Fruit fly (Drosophila melanogaster): ENCODE data around the gene ninaC.
A peak's percentile ranks its signal among the peaks of the same experiment; 100 is the strongest.

Gene ninaC

dm6 chr2L:7377402-7377801 lies at the start of gene ninaC:
Gene ninaC (plus strand): TSS chr2L:7377702.
- TF ChIP-seq CG8301 (tag; optimal IDR thresholded peaks at IDR 0.05) (no peak), CG8159 (tag; optimal IDR thresholded peaks at IDR 0.05) (no peak), gl (tag; optimal IDR thresholded peaks at IDR 0.05) (no peak), D1 (tag; optimal IDR thresholded peaks at IDR 0.05) (no peak)

dm6 chr2L:7332780-7333179 lies 44.7 kb upstream of the ninaC start:
- 0 out of 2 replicates have a peak, but pooled peaks have one; percentile 26 for TF ChIP-seq CG32121 (GFP tag; IDR thresholded peaks at IDR 0.05)
- TF ChIP-seq CG14655 (GFP tag; optimal IDR thresholded peaks at IDR 0.05) = no peak

dm6 chr2L:7333184-7334025 lies 44.1 kb upstream of the ninaC start, which contains the start of gene Wnt6:
Gene Wnt6 (plus strand): TSS chr2L:7333714.
- no peak for TF ChIP-seq CG17806 (tag; optimal IDR thresholded peaks at IDR 0.05)
- peak; percentile 10 for TF ChIP-seq CG15710 (tag; optimal IDR thresholded peaks at IDR 0.05)
- TF ChIP-seq EcR (GFP tag; optimal IDR thresholded peaks at IDR 0.05) = no peak
- TF ChIP-seq CG14655 (GFP tag; optimal IDR thresholded peaks at IDR 0.05) = peak; percentile 26
- TF ChIP-seq D1 (tag; optimal IDR thresholded peaks at IDR 0.05) = no peak
- 0 out of 3 replicates have a peak, but pooled peaks have one; percentile 9 for TF ChIP-seq CG4496 (GFP tag; IDR thresholded peaks at IDR 0.05)
- no peak for TF ChIP-seq Pif1B (GFP tag; optimal IDR thresholded peaks at IDR 0.05)
- TF ChIP-seq rn (GFP tag; IDR thresholded peaks at IDR 0.05) = no peak
- peak; percentile 23 for TF ChIP-seq Pif1A (GFP tag; optimal IDR thresholded peaks at IDR 0.05)
- no peak for TF ChIP-seq CG8159 (tag; optimal IDR thresholded peaks at IDR 0.05)
- no peak for TF ChIP-seq CG9948 (tag; optimal IDR thresholded peaks at IDR 0.05)
- TF ChIP-seq CG34367 (tag; optimal IDR thresholded peaks at IDR 0.05) = no peak
- no peak for TF ChIP-seq Ets98B (GFP tag; IDR thresholded peaks at IDR 0.05)
- TF ChIP-seq CG13204 (GFP tag; optimal IDR thresholded peaks at IDR 0.05) = no peak

dm6 chr2L:7334183-7334582 lies 43.3 kb upstream of the ninaC start:
- TF ChIP-seq Snoo (tag; optimal IDR thresholded peaks at IDR 0.05) (peak; percentile 47), D1 (tag; optimal IDR thresholded peaks at IDR 0.05) (no peak), CG8301 (tag; optimal IDR thresholded peaks at IDR 0.05) (no peak), CG14655 (GFP tag; optimal IDR thresholded peaks at IDR 0.05) (no peak), CG17806 (tag; optimal IDR thresholded peaks at IDR 0.05) (peak; percentile 8), CG34367 (tag; optimal IDR thresholded peaks at IDR 0.05) (no peak), gl (tag; optimal IDR thresholded peaks at IDR 0.05) (peak; percentile 2), CG13204 (GFP tag; optimal IDR thresholded peaks at IDR 0.05) (peak; percentile 31), CG4496 (GFP tag; IDR thresholded peaks at IDR 0.05) (0 out of 3 replicates have a peak, but pooled peaks have one; percentile 12), rn (GFP tag; IDR thresholded peaks at IDR 0.05) (no peak), CG9948 (tag; optimal IDR thresholded peaks at IDR 0.05) (no peak), fd96Ca (GFP tag; IDR thresholded peaks at IDR 0.05) (no peak), CG15710 (tag; optimal IDR thresholded peaks at IDR 0.05) (no peak), CG8159 (tag; optimal IDR thresholded peaks at IDR 0.05) (peak; percentile 49), CG12605 (GFP tag; IDR thresholded peaks at IDR 0.05) (peak; percentile 21; the same call in 1 of the 2 replicates), Pif1A (GFP tag; optimal IDR thresholded peaks at IDR 0.05) (peak; percentile 65), CG10348 (GFP tag; IDR thresholded peaks at IDR 0.05) (no peak), EcR (GFP tag; optimal IDR thresholded peaks at IDR 0.05) (no peak), CG32121 (GFP tag; IDR thresholded peaks at IDR 0.05) (no peak), Ets98B (GFP tag; IDR thresholded peaks at IDR 0.05) (no peak), Pif1B (GFP tag; optimal IDR thresholded peaks at IDR 0.05) (peak; percentile 70)

dm6 chr2L:7339392-7340014 lies 38.0 kb upstream of the ninaC start:
- TF ChIP-seq CG14655 (GFP tag; optimal IDR thresholded peaks at IDR 0.05) (no peak), CG4496 (GFP tag; IDR thresholded peaks at IDR 0.05) (0 out of 3 replicates have a peak, but pooled peaks have one; percentile 14)

dm6 chr2L:7340139-7340538 lies 37.4 kb upstream of the ninaC start:
- TF ChIP-seq CG34367 (tag; optimal IDR thresholded peaks at IDR 0.05) (no peak), D1 (tag; optimal IDR thresholded peaks at IDR 0.05) (no peak), CG14655 (GFP tag; optimal IDR thresholded peaks at IDR 0.05) (no peak), Snoo (tag; optimal IDR thresholded peaks at IDR 0.05) (no peak), Pif1B (GFP tag; optimal IDR thresholded peaks at IDR 0.05) (no peak), CG13204 (GFP tag; optimal IDR thresholded peaks at IDR 0.05) (peak; percentile 1)

- no peak for TF ChIP-seq CG14655 (GFP tag; optimal IDR thresholded peaks at IDR 0.05)
- no peak for TF ChIP-seq CG15710 (tag; optimal IDR thresholded peaks at IDR 0.05)
- TF ChIP-seq fd96Ca (GFP tag; IDR thresholded peaks at IDR 0.05) = no peak
These were observed 24.7 kb upstream of the ninaC start for dm6 chr2L:7352775-7353187.
